Fruit fly (Drosophila melanogaster): ENCODE measurements around the gene CG16711.

CG16711 gene

dm6 chr3L:9705591-9705990 is 1.5 kb downstream of the CG16711 start:
- TF ChIP-seq psq (optimal IDR thresholded peaks at IDR 0.05) (no peak), h (optimal IDR thresholded peaks at IDR 0.05) (no peak), insv (optimal IDR thresholded peaks at IDR 0.05) (no peak), ttk (optimal IDR thresholded peaks at IDR 0.05) (no peak), Myc (optimal IDR thresholded peaks at IDR 0.05) (no peak), Sin3A (optimal IDR thresholded peaks at IDR 0.05) (no peak)

- no peak for TF ChIP-seq Sin3A (optimal IDR thresholded peaks at IDR 0.05)
- no peak for TF ChIP-seq ttk (optimal IDR thresholded peaks at IDR 0.05)
- no peak for TF ChIP-seq insv (optimal IDR thresholded peaks at IDR 0.05)
- TF ChIP-seq Myc (optimal IDR thresholded peaks at IDR 0.05), result no peak
- TF ChIP-seq h (optimal IDR thresholded peaks at IDR 0.05), result no peak
- no peak for TF ChIP-seq psq (optimal IDR thresholded peaks at IDR 0.05)
Observed at dm6 chr3L:9708797-9709196, 4.7 kb downstream of the CG16711 start.

- no peak for TF ChIP-seq Myc (optimal IDR thresholded peaks at IDR 0.05)
- no peak for TF ChIP-seq h (optimal IDR thresholded peaks at IDR 0.05)
- TF ChIP-seq insv (optimal IDR thresholded peaks at IDR 0.05), result no peak
- no peak for TF ChIP-seq ttk (optimal IDR thresholded peaks at IDR 0.05)
- no peak for TF ChIP-seq Sin3A (optimal IDR thresholded peaks at IDR 0.05)
- TF ChIP-seq psq (optimal IDR thresholded peaks at IDR 0.05), result no peak
Observed at dm6 chr3L:9711203-9711602, 7.1 kb downstream of the CG16711 start.

- no peak for TF ChIP-seq Sin3A (optimal IDR thresholded peaks at IDR 0.05)
- TF ChIP-seq Myc (optimal IDR thresholded peaks at IDR 0.05), result no peak
- no peak for TF ChIP-seq h (optimal IDR thresholded peaks at IDR 0.05)
- no peak for TF ChIP-seq insv (optimal IDR thresholded peaks at IDR 0.05)
- no peak for TF ChIP-seq psq (optimal IDR thresholded peaks at IDR 0.05)
- no peak for TF ChIP-seq ttk (optimal IDR thresholded peaks at IDR 0.05)
Observed at dm6 chr3L:9712066-9712789, 8.1 kb downstream of the CG16711 start.

dm6 chr3L:9713383-9713827 is 9.3 kb downstream of the CG16711 start, which contains the start of gene SH3PX1:
SH3PX1 (minus strand) TSS chr3L:9713827.
- TF ChIP-seq insv (optimal IDR thresholded peaks at IDR 0.05) (no peak), Sin3A (optimal IDR thresholded peaks at IDR 0.05) (no peak), h (optimal IDR thresholded peaks at IDR 0.05) (no peak), Myc (optimal IDR thresholded peaks at IDR 0.05) (no peak)

dm6 chr3L:9713828-9714536 is 9.9 kb downstream of the CG16711 start, which contains the start of gene vsg:
vsg (plus strand) TSS chr3L:9714324.
- no peak for TF ChIP-seq ttk (optimal IDR thresholded peaks at IDR 0.05)
- TF ChIP-seq Sin3A (optimal IDR thresholded peaks at IDR 0.05), result no peak
- no peak for TF ChIP-seq h (optimal IDR thresholded peaks at IDR 0.05)
- TF ChIP-seq psq (optimal IDR thresholded peaks at IDR 0.05), result no peak
- TF ChIP-seq insv (optimal IDR thresholded peaks at IDR 0.05), result no peak
- no peak for TF ChIP-seq Myc (optimal IDR thresholded peaks at IDR 0.05)

- TF ChIP-seq insv (optimal IDR thresholded peaks at IDR 0.05) (no peak), Myc (optimal IDR thresholded peaks at IDR 0.05) (no peak), ttk (optimal IDR thresholded peaks at IDR 0.05) (no peak), Sin3A (optimal IDR thresholded peaks at IDR 0.05) (no peak), h (optimal IDR thresholded peaks at IDR 0.05) (no peak), psq (optimal IDR thresholded peaks at IDR 0.05) (no peak)
Observed at dm6 chr3L:9714537-9715144, 10.5 kb downstream of the CG16711 start.

dm6 chr3L:9716595-9716994 is 12.5 kb downstream of the CG16711 start:
- TF ChIP-seq Myc (optimal IDR thresholded peaks at IDR 0.05) (no peak), Sin3A (optimal IDR thresholded peaks at IDR 0.05) (no peak), psq (optimal IDR thresholded peaks at IDR 0.05) (no peak), ttk (optimal IDR thresholded peaks at IDR 0.05) (no peak)

- TF ChIP-seq ttk (optimal IDR thresholded peaks at IDR 0.05) (no peak), h (optimal IDR thresholded peaks at IDR 0.05) (no peak), Sin3A (optimal IDR thresholded peaks at IDR 0.05) (no peak), Myc (optimal IDR thresholded peaks at IDR 0.05) (no peak), insv (optimal IDR thresholded peaks at IDR 0.05) (no peak), psq (optimal IDR thresholded peaks at IDR 0.05) (no peak)
Observed at dm6 chr3L:9717101-9717500, 13.0 kb downstream of the CG16711 start.

dm6 chr3L:9717839-9718238 is 13.7 kb downstream of the CG16711 start:
- no peak for TF ChIP-seq Myc (optimal IDR thresholded peaks at IDR 0.05)
- TF ChIP-seq Sin3A (optimal IDR thresholded peaks at IDR 0.05), result no peak
- TF ChIP-seq h (optimal IDR thresholded peaks at IDR 0.05), result no peak
- no peak for TF ChIP-seq ttk (optimal IDR thresholded peaks at IDR 0.05)
- no peak for TF ChIP-seq psq (optimal IDR thresholded peaks at IDR 0.05)
- TF ChIP-seq insv (optimal IDR thresholded peaks at IDR 0.05), result no peak

- TF ChIP-seq Myc (optimal IDR thresholded peaks at IDR 0.05) (no peak), h (optimal IDR thresholded peaks at IDR 0.05) (no peak), ttk (optimal IDR thresholded peaks at IDR 0.05) (no peak)
Observed at dm6 chr3L:9718929-9719328, 14.8 kb downstream of the CG16711 start, which contains the start of the genes CG18178 and CG14174. CG18178 (minus strand) TSS chr3L:9719144. CG14174 (plus strand) TSS chr3L:9719328.

dm6 chr3L:9720102-9720501 is 16.0 kb downstream of the CG16711 start:
- TF ChIP-seq h (optimal IDR thresholded peaks at IDR 0.05), result no peak
- no peak for TF ChIP-seq ttk (optimal IDR thresholded peaks at IDR 0.05)
- TF ChIP-seq insv (optimal IDR thresholded peaks at IDR 0.05), result no peak
- TF ChIP-seq Myc (optimal IDR thresholded peaks at IDR 0.05), result no peak
- TF ChIP-seq Sin3A (optimal IDR thresholded peaks at IDR 0.05), result no peak
- no peak for TF ChIP-seq psq (optimal IDR thresholded peaks at IDR 0.05)
